Fruit fly (Drosophila melanogaster): ENCODE data around the gene CG4297.

- TF ChIP-seq Dll (optimal IDR thresholded peaks at IDR 0.05) (no peak), CG8478 (optimal IDR thresholded peaks at IDR 0.05) (no peak)
Measured at dm6 chr2L:429680-430484, 42.1 kb downstream of the CG4297 start.
